Fruit fly (Drosophila melanogaster) whole organism, embryonic: Measurements from ENCODE around the gene CG32939.

ENCODE experiments used
- Antp ChIP-seq: fragments of 200-800 bp; sonication (Bioruptor generic); optimal IDR thresholded peaks from 3 replicates; lab custom pipeline; 2016; ENCODE audit warnings: missing biosample characterization, missing genetic modification characterization
- Atf3 ChIP-seq: fragments of 200-800 bp; sonication (Bioruptor generic); optimal IDR thresholded peaks from 3 replicates; lab custom pipeline; 2016; ENCODE audit warnings: missing biosample characterization, missing genetic modification characterization
- C15 ChIP-seq: fragments of 200-800 bp; sonication (Bioruptor generic); IDR thresholded peaks from 3 replicates; pipeline ENCODE4 v1.3.6; 2022; ENCODE audit warnings: missing biosample characterization, missing genetic modification characterization
- CG10366 ChIP-seq: fragments of 200-800 bp; sonication (Bioruptor generic); IDR thresholded peaks from 2 replicates; pipeline ENCODE4 v1.3.6; 2022; ENCODE audit warnings: missing biosample characterization, missing genetic modification characterization
- CG10543 ChIP-seq: fragments of 200-800 bp; sonication (Bioruptor generic); optimal IDR thresholded peaks from 3 replicates; lab custom pipeline; 2017; ENCODE audit warnings: missing biosample characterization, mild to moderate bottlenecking, missing genetic modification characterization, moderate library complexity
- CG12769 ChIP-seq: fragments of 200-800 bp; sonication (Bioruptor generic); optimal IDR thresholded peaks from 2 replicates; lab custom pipeline; 2019; ENCODE audit warnings: missing biosample characterization, mild to moderate bottlenecking, missing genetic modification characterization, moderate library complexity
- CG14710 ChIP-seq: fragments of 200-800 bp; sonication (Bioruptor generic); optimal IDR thresholded peaks from 3 replicates; lab custom pipeline; 2019; ENCODE audit warnings: missing biosample characterization, mild to moderate bottlenecking, missing genetic modification characterization, moderate library complexity
- CG14965 ChIP-seq: fragments of 200-800 bp; sonication (Bioruptor generic); optimal IDR thresholded peaks from 2 replicates; lab custom pipeline; 2016; ENCODE audit warnings: missing biosample characterization, missing genetic modification characterization, borderline replicate concordance
- CG15514 ChIP-seq: fragments of 200-800 bp; sonication (Bioruptor generic); optimal IDR thresholded peaks from 3 replicates; lab custom pipeline; 2017; ENCODE audit warnings: missing biosample characterization, missing genetic modification characterization, mild to moderate bottlenecking, moderate library complexity, missing genetic modification reagents
- CG17328 ChIP-seq: fragments of 200-800 bp; sonication (Bioruptor generic); IDR thresholded peaks from 2 replicates; pipeline ENCODE4 v1.3.6; 2022; ENCODE audit warnings: missing biosample characterization, missing genetic modification characterization
- CG17568 ChIP-seq: fragments of 200-800 bp; sonication (Bioruptor generic); optimal IDR thresholded peaks from 2 replicates; lab custom pipeline; 2018; ENCODE audit warnings: missing biosample characterization, mild to moderate bottlenecking, missing genetic modification characterization, moderate library complexity
- CG18764 ChIP-seq: fragments of 200-800 bp; sonication (Bioruptor generic); optimal IDR thresholded peaks from 3 replicates; lab custom pipeline; 2016; ENCODE audit warnings: missing biosample characterization, missing genetic modification characterization
- CG2120 ChIP-seq: fragments of 200-800 bp; sonication (Bioruptor generic); optimal IDR thresholded peaks from 3 replicates; lab custom pipeline; 2016; ENCODE audit warnings: missing biosample characterization, missing genetic modification characterization
- CG2875 ChIP-seq: fragments of 200-800 bp; sonication (Bioruptor generic); optimal IDR thresholded peaks from 2 replicates; lab custom pipeline; 2017; ENCODE audit warnings: missing biosample characterization, mild to moderate bottlenecking, missing genetic modification characterization, missing genetic modification reagents
- CG34376 ChIP-seq: fragments of 200-800 bp; sonication (Bioruptor generic); optimal IDR thresholded peaks from 2 replicates; lab custom pipeline; 2018; ENCODE audit warnings: missing biosample characterization, mild to moderate bottlenecking, missing genetic modification characterization
- CG5180 ChIP-seq: fragments of 200-800 bp; sonication (Bioruptor generic); optimal IDR thresholded peaks from 3 replicates; lab custom pipeline; 2017; ENCODE audit warnings: missing biosample characterization, missing genetic modification characterization, mild to moderate bottlenecking, moderate library complexity, missing genetic modification reagents
- CG5953 ChIP-seq: fragments of 200-800 bp; sonication (Bioruptor generic); IDR thresholded peaks from 2 replicates; pipeline ENCODE4 v1.3.6; 2022; ENCODE audit warnings: missing biosample characterization, missing genetic modification characterization
- CG7372 ChIP-seq: fragments of 200-800 bp; sonication (Bioruptor generic); IDR thresholded peaks from 2 replicates; pipeline ENCODE4 v1.3.6; 2022; ENCODE audit warnings: missing biosample characterization, missing genetic modification characterization
- CG7786 ChIP-seq: fragments of 200-800 bp; sonication (Bioruptor generic); optimal IDR thresholded peaks from 2 replicates; lab custom pipeline; 2016; ENCODE audit warnings: missing biosample characterization, missing genetic modification characterization
- CG8290 ChIP-seq, 3 experiments: fragments of 200-800 bp; sonication (Bioruptor generic); optimal IDR thresholded peaks; 2 replicates each; lab custom pipeline; 2016 to 2019; ENCODE audit warnings: missing biosample characterization in 3 of 3, missing genetic modification characterization in 3 of 3, mild to moderate bottlenecking in 2 of 3, moderate library complexity in 1 of 3
- CkIIα-i1 ChIP-seq: fragments of 200-800 bp; sonication (Bioruptor generic); IDR thresholded peaks from 2 replicates; pipeline ENCODE4 v1.3.6; 2022; ENCODE audit warnings: missing biosample characterization, missing genetic modification characterization
- CrebB ChIP-seq: fragments of 200-800 bp; sonication (Bioruptor generic); optimal IDR thresholded peaks from 3 replicates; lab custom pipeline; 2018; ENCODE audit warnings: missing biosample characterization, mild to moderate bottlenecking, missing genetic modification characterization
- Gsc ChIP-seq: fragments of 200-800 bp; sonication (Bioruptor generic); IDR thresholded peaks from 2 replicates; pipeline ENCODE4 v1.3.6; 2022; ENCODE audit warnings: missing biosample characterization, missing genetic modification characterization
- HLHmδ ChIP-seq: fragments of 200-800 bp; sonication (Bioruptor generic); optimal IDR thresholded peaks from 2 replicates; lab custom pipeline; 2018; ENCODE audit warnings: missing biosample characterization, mild to moderate bottlenecking, missing genetic modification characterization, moderate library complexity
- HmgD ChIP-seq: fragments of 200-800 bp; sonication (Bioruptor generic); optimal IDR thresholded peaks from 3 replicates; lab custom pipeline; 2016; ENCODE audit warnings: missing biosample characterization, missing genetic modification characterization
- HmgZ ChIP-seq: fragments of 200-800 bp; sonication (Bioruptor generic); optimal IDR thresholded peaks from 2 replicates; lab custom pipeline; 2018; ENCODE audit warnings: missing biosample characterization, mild to moderate bottlenecking, missing genetic modification characterization
- Hr78 ChIP-seq, 2 experiments: fragments of 200-800 bp in 1 of 2; fragments of >200 bp in 1 of 2; sonication (Bioruptor generic) in 1 of 2; optimal IDR thresholded peaks; 2 replicates each; lab custom pipeline; 2017 to 2019; ENCODE audit warnings: missing biosample characterization in 2 of 2, missing genetic modification characterization in 2 of 2, mild to moderate bottlenecking in 1 of 2, moderate library complexity in 1 of 2
- Med ChIP-seq: fragments of 200-800 bp; sonication (Bioruptor generic); peaks from one replicate; lab custom pipeline; 2016; ENCODE audit warnings: missing biosample characterization, missing genetic modification characterization, mild to moderate bottlenecking, inconsistent platforms, moderate library complexity
- Mes4 ChIP-seq: fragments of 200-800 bp; sonication (Bioruptor generic); optimal IDR thresholded peaks from 2 replicates; lab custom pipeline; 2016; ENCODE audit warnings: missing biosample characterization, missing genetic modification characterization
- Nf-YB ChIP-seq: fragments of 200-800 bp; sonication (Bioruptor generic); optimal IDR thresholded peaks from 3 replicates; lab custom pipeline; 2019; ENCODE audit warnings: missing biosample characterization, mild to moderate bottlenecking, missing genetic modification characterization, moderate library complexity
- Ravus ChIP-seq: fragments of 200-800 bp; sonication (Bioruptor generic); IDR thresholded peaks from 2 replicates; pipeline ENCODE4 v1.3.6; 2022; ENCODE audit warnings: missing biosample characterization, missing genetic modification characterization
- Stat92E ChIP-seq, 3 experiments: fragments of >200 bp in 2 of 3; fragments of 200-800 bp in 1 of 3; sonication (Bioruptor generic) in 1 of 3; optimal IDR thresholded peaks; 2 replicates each; lab custom pipeline; 2017 to 2019; ENCODE audit warnings: missing biosample characterization in 3 of 3, missing genetic modification characterization in 3 of 3, mild to moderate bottlenecking in 1 of 3, moderate library complexity in 1 of 3
- amos ChIP-seq: fragments of 200-800 bp; sonication (Bioruptor generic); IDR thresholded peaks from 2 replicates; pipeline ENCODE4 v1.3.6; 2022; ENCODE audit warnings: missing biosample characterization, missing genetic modification characterization; ENCODE audit not compliant: partially characterized antibody
- ash1 ChIP-seq: fragments of 200-800 bp; sonication (Bioruptor generic); optimal IDR thresholded peaks from 2 replicates; lab custom pipeline; 2018; ENCODE audit warnings: missing biosample characterization, mild to moderate bottlenecking, missing genetic modification characterization
- chn ChIP-seq: fragments of 200-800 bp; sonication (Bioruptor generic); optimal IDR thresholded peaks from 2 replicates; lab custom pipeline; 2016; ENCODE audit warnings: missing biosample characterization, missing genetic modification characterization
- ci ChIP-seq: fragments of 200-800 bp; sonication (Bioruptor generic); IDR thresholded peaks from 3 replicates; pipeline ENCODE4 v1.3.6; 2022; ENCODE audit warnings: missing biosample characterization, missing genetic modification characterization
- cwo ChIP-seq: fragments of 200-800 bp; sonication (Bioruptor generic); optimal IDR thresholded peaks from 3 replicates; lab custom pipeline; 2017; ENCODE audit warnings: missing biosample characterization, missing genetic modification characterization, mild to moderate bottlenecking, moderate library complexity, missing genetic modification reagents
- exex ChIP-seq: fragments of 200-800 bp; sonication (Bioruptor generic); optimal IDR thresholded peaks from 4 replicates; lab custom pipeline; 2018; ENCODE audit warnings: missing biosample characterization, mild to moderate bottlenecking, missing genetic modification characterization, moderate library complexity
- fd64A ChIP-seq: fragments of 200-800 bp; sonication (Bioruptor generic); optimal IDR thresholded peaks from 3 replicates; lab custom pipeline; 2018; ENCODE audit warnings: missing biosample characterization, mild to moderate bottlenecking, missing genetic modification characterization
- hbn ChIP-seq: fragments of 200-800 bp; sonication (Bioruptor generic); IDR thresholded peaks from 2 replicates; pipeline ENCODE4 v1.3.6; 2022; ENCODE audit warnings: missing biosample characterization, missing genetic modification characterization; ENCODE audit not compliant: partially characterized antibody
- insv ChIP-seq, 2 experiments: fragments of 200-800 bp; sonication (Bioruptor generic); optimal IDR thresholded peaks; 3 replicates each; lab custom pipeline; 2016 to 2018; ENCODE audit warnings: missing biosample characterization in 2 of 2, missing genetic modification characterization in 2 of 2
- nerfin-1 ChIP-seq: fragments of 200-800 bp; sonication (Bioruptor generic); optimal IDR thresholded peaks from 3 replicates; lab custom pipeline; 2019; ENCODE audit warnings: missing biosample characterization, mild to moderate bottlenecking, missing genetic modification characterization, moderate library complexity
- onecut ChIP-seq: fragments of 200-800 bp; sonication (Bioruptor generic); IDR thresholded peaks from 2 replicates; pipeline ENCODE4 v1.3.6; 2022; ENCODE audit warnings: missing biosample characterization, missing genetic modification characterization
- row ChIP-seq: fragments of 200-800 bp; sonication (Bioruptor generic); IDR thresholded peaks from 3 replicates; pipeline ENCODE4 v1.3.6; 2022; ENCODE audit warnings: missing biosample characterization, missing genetic modification characterization
- sd ChIP-seq: fragments of 200-800 bp; sonication (Bioruptor generic); optimal IDR thresholded peaks from 3 replicates; lab custom pipeline; 2018; ENCODE audit warnings: missing biosample characterization, mild to moderate bottlenecking, missing genetic modification characterization, moderate library complexity
- tgo ChIP-seq: fragments of 200-800 bp; sonication (Bioruptor generic); IDR thresholded peaks from 3 replicates; pipeline ENCODE4 v1.3.6; 2022; ENCODE audit warnings: missing biosample characterization, missing genetic modification characterization
- trem ChIP-seq: fragments of 200-800 bp; optimal IDR thresholded peaks from 3 replicates; lab custom pipeline; 2019; ENCODE audit warnings: missing biosample characterization, mild to moderate bottlenecking, missing genetic modification characterization, moderate library complexity
- unpg ChIP-seq: fragments of 200-800 bp; sonication (Bioruptor generic); optimal IDR thresholded peaks from 3 replicates; lab custom pipeline; 2018; ENCODE audit warnings: missing biosample characterization, mild to moderate bottlenecking, missing genetic modification characterization, moderate library complexity

CG32939 gene

DNA sequence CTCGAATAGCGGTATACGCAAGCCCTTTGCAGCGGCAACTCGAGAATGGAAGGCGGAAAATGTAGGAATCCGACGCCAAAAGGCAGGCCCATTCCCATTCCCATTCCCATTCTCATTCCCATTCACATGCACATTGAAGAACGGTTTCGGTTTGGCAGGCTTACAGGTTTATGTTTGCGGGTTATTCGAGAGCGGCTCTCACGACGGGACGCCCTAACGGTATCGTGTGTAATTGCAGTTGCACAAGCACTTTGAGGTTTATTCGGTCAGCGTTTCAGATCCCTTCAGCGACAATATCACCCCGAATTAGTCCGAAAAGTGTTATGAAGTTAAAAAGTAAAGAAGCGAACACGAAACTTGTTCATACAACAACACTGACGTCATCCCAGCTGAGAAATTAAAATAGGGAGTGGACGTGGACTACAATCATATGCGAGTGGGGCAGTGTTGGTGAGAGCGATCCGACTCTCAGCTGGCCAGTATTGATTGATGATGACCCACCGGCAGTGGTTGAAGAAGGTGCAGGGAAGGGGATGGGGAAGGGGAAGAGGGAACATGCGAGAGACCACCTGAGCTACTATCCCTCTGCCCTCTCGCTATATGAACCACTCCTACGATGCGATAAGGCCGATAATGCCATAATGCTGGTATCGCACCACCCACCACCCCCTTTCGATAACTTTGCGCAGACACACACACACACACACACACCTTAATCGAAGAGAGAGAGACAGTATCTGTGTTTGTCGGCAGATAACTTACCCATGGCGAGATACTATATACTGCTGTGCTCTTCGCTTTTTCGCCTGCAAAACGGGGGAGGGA, 11.5 kb downstream of the CG32939 start (continued):
- no peak for TF ChIP-seq CG14965
- TF ChIP-seq Gsc (GFP tag; lab: Robert Waterston, UW), result no peak
- TF ChIP-seq CrebB, result peak; percentile 36
- TF ChIP-seq CG17328 (GFP tag; lab: Robert Waterston, UW), result no peak
- TF ChIP-seq amos, result no peak
- no peak for TF ChIP-seq Ravus (GFP tag; lab: Robert Waterston, UW)
- TF ChIP-seq Antp (GFP tag; lab: Kevin White, UChicago), result peak; percentile 3
- no peak for TF ChIP-seq CG7372 (GFP tag; lab: Robert Waterston, UW)
- no peak for TF ChIP-seq CG8290 (GFP tag; optimal IDR thresholded peaks at IDR 0.05; lab: Kevin White, UChicago)
- peak in 1 of 2 experiments; percentile 62 for TF ChIP-seq CG8290 (tag; optimal IDR thresholded peaks at IDR 0.05; lab: Kevin White, UChicago)
- peak; percentile 73 for TF ChIP-seq cwo (GFP tag; lab: Kevin White, UChicago)
- TF ChIP-seq CG17568 (GFP tag; lab: Kevin White, UChicago), result no peak
- TF ChIP-seq HmgD (GFP tag; lab: Kevin White, UChicago), result no peak
- TF ChIP-seq CG2875, result no peak
- peak; percentile 40 for TF ChIP-seq sd (tag; lab: Kevin White, UChicago)
- no peak for TF ChIP-seq Mes4 (GFP tag; lab: Kevin White, UChicago)
- no peak for TF ChIP-seq trem (tag; lab: Kevin White, UChicago)
- TF ChIP-seq Hr78 (GFP tag; optimal IDR thresholded peaks at IDR 0.05; lab: Kevin White, UChicago), result peak in 1 of 2 experiments; percentile 32
- no peak for TF ChIP-seq CG18764 (GFP tag; lab: Kevin White, UChicago)
- no peak for TF ChIP-seq CG5180 (GFP tag; lab: Kevin White, UChicago)
- peak; percentile 86 for TF ChIP-seq CG12769 (tag; lab: Kevin White, UChicago)
- peak; percentile 82 for TF ChIP-seq exex (tag; lab: Kevin White, UChicago)
- no peak for TF ChIP-seq row (GFP tag; lab: Robert Waterston, UW)
- TF ChIP-seq CkIIα-i1 (GFP tag; lab: Robert Waterston, UW), result no peak
- no peak for TF ChIP-seq HLHmδ (GFP tag; lab: Kevin White, UChicago)
- peak; percentile 82 for TF ChIP-seq HmgZ
- no peak for TF ChIP-seq unpg (GFP tag; lab: Kevin White, UChicago)
- TF ChIP-seq chn (GFP tag; lab: Kevin White, UChicago), result peak; percentile 56
- peak; percentile 82 for TF ChIP-seq CG10543 (GFP tag; lab: Kevin White, UChicago)
- TF ChIP-seq Med, result peak; percentile 59
- no peak for TF ChIP-seq CG5953 (GFP tag; lab: Robert Waterston, UW)
- TF ChIP-seq Nf-YB (GFP tag; lab: Kevin White, UChicago), result peak; percentile 14
- peak; percentile 34 for TF ChIP-seq Atf3 (GFP tag; lab: Kevin White, UChicago)
- TF ChIP-seq CG2120 (GFP tag; lab: Kevin White, UChicago), result peak; percentile 44
- no peak for TF ChIP-seq insv (GFP tag; optimal IDR thresholded peaks at IDR 0.05; lab: Kevin White, UChicago)
- TF ChIP-seq CG14710 (tag; lab: Kevin White, UChicago), result no peak
- peak; percentile 7 for TF ChIP-seq CG15514
- TF ChIP-seq CG10366, result no peak
- TF ChIP-seq hbn (GFP tag; lab: Robert Waterston, UW), result no peak
- peak; percentile 25 for TF ChIP-seq fd64A (GFP tag; lab: Kevin White, UChicago)
- no peak for TF ChIP-seq C15 (GFP tag; lab: Robert Waterston, UW)
- TF ChIP-seq ash1, result peak; percentile 35
- peak; percentile 88 for TF ChIP-seq onecut (GFP tag; lab: Robert Waterston, UW)
- TF ChIP-seq CG7786 (GFP tag; lab: Kevin White, UChicago), result no peak
- no peak for TF ChIP-seq tgo (GFP tag; lab: Robert Waterston, UW)
- no peak for TF ChIP-seq nerfin-1 (tag; lab: Kevin White, UChicago)
- no peak for TF ChIP-seq Stat92E (GFP tag; optimal IDR thresholded peaks at IDR 0.05; lab: Kevin White, UChicago)
- no peak for TF ChIP-seq ci (GFP tag; lab: Robert Waterston, UW)
- peak; percentile 96 for TF ChIP-seq CG34376 (GFP tag; lab: Kevin White, UChicago)
